Fruit fly (Drosophila melanogaster): ENCODE results near the gene Alg10.
A peak's percentile ranks its signal among the peaks of the same experiment; 100 is the strongest.

Gene Alg10

dm6 chr3L:11155380-11155779 lies 9.4 kb upstream of the Alg10 start (continued):
- TF ChIP-seq Hr78 (GFP tag; optimal IDR thresholded peaks at IDR 0.05): no peak
- TF ChIP-seq Trl (optimal IDR thresholded peaks at IDR 0.05): no peak
- no peak for TF ChIP-seq Trl (GFP tag; optimal IDR thresholded peaks at IDR 0.05)
- no peak for TF ChIP-seq cg (GFP tag; optimal IDR thresholded peaks at IDR 0.05)
- TF ChIP-seq CG4328 (GFP tag; optimal IDR thresholded peaks at IDR 0.05): no peak
- no peak for TF ChIP-seq TFAM (GFP tag; optimal IDR thresholded peaks at IDR 0.05)
- no peak for TF ChIP-seq CG9727 (GFP tag; optimal IDR thresholded peaks at IDR 0.05)
- no peak for TF ChIP-seq CG1233 (GFP tag; optimal IDR thresholded peaks at IDR 0.05)
- no peak for TF ChIP-seq Lhr (GFP tag; optimal IDR thresholded peaks at IDR 0.05)
- TF ChIP-seq rib (GFP tag; IDR thresholded peaks at IDR 0.05): no peak
- TF ChIP-seq otp (GFP tag; IDR thresholded peaks at IDR 0.05): no peak
- no peak for TF ChIP-seq CG17361 (GFP tag; IDR thresholded peaks at IDR 0.05)
- no peak for TF ChIP-seq CG15073 (GFP tag; optimal IDR thresholded peaks at IDR 0.05)
- TF ChIP-seq Awh (GFP tag; IDR thresholded peaks at IDR 0.05): peak; percentile 33; the same call in 1 of the 2 replicates
- TF ChIP-seq ssp (GFP tag; IDR thresholded peaks at IDR 0.05): peak; percentile 23; the same call in 1 of the 2 replicates
- no peak for TF ChIP-seq Lpt (GFP tag; optimal IDR thresholded peaks at IDR 0.05)
- no peak for TF ChIP-seq maf-S (GFP tag; optimal IDR thresholded peaks at IDR 0.05)
- TF ChIP-seq chif (GFP tag; optimal IDR thresholded peaks at IDR 0.05): peak in 1 of 2 experiments; percentile 36
- no peak for TF ChIP-seq Optix (GFP tag; IDR thresholded peaks at IDR 0.05)
- 0 out of 2 replicates have a peak, but pooled peaks have one; percentile 13 for TF ChIP-seq Ptx1 (GFP tag; IDR thresholded peaks at IDR 0.05)
- no peak for TF ChIP-seq fd96Cb (tag; optimal IDR thresholded peaks at IDR 0.05)
- TF ChIP-seq gsb (GFP tag; IDR thresholded peaks at IDR 0.05): no peak
- TF ChIP-seq CG11398 (GFP tag; optimal IDR thresholded peaks at IDR 0.05): no peak
- no peak for TF ChIP-seq CG3726 (GFP tag; IDR thresholded peaks at IDR 0.05)
- no peak for TF ChIP-seq CG2129 (GFP tag; IDR thresholded peaks at IDR 0.05; ENCODE audit: partially characterized antibody)
- no peak for TF ChIP-seq hbn (GFP tag; IDR thresholded peaks at IDR 0.05; ENCODE audit: partially characterized antibody)
- no peak for TF ChIP-seq Vsx1 (GFP tag; optimal IDR thresholded peaks at IDR 0.05)
- TF ChIP-seq Mrtf (GFP tag; IDR thresholded peaks at IDR 0.05): no peak
- TF ChIP-seq CG3163 (GFP tag; optimal IDR thresholded peaks at IDR 0.05): no peak
- no peak for TF ChIP-seq Gug (GFP tag; IDR thresholded peaks at IDR 0.05)
- no peak for TF ChIP-seq zen (tag; optimal IDR thresholded peaks at IDR 0.05)
- TF ChIP-seq CG1602 (GFP tag; optimal IDR thresholded peaks at IDR 0.05): no peak
- 0 out of 2 replicates have a peak, but pooled peaks have one; percentile 19 for TF ChIP-seq CG10321 (GFP tag; IDR thresholded peaks at IDR 0.05)
- TF ChIP-seq CG12391 (tag; optimal IDR thresholded peaks at IDR 0.05): peak; percentile 15
- peak; percentile 36; the same call in 2 of the 3 replicates for TF ChIP-seq row (GFP tag; IDR thresholded peaks at IDR 0.05)
- TF ChIP-seq BtbVII (GFP tag; optimal IDR thresholded peaks at IDR 0.05): no peak
- TF ChIP-seq CG6175 (GFP tag; IDR thresholded peaks at IDR 0.05): no peak
- no peak for TF ChIP-seq BEAF-32 (GFP tag; optimal IDR thresholded peaks at IDR 0.05)
- no peak for TF ChIP-seq CG13296 (GFP tag; optimal IDR thresholded peaks at IDR 0.05)
- TF ChIP-seq kah (GFP tag; optimal IDR thresholded peaks at IDR 0.05): no peak
- no peak for TF ChIP-seq lilli (GFP tag; optimal IDR thresholded peaks at IDR 0.05)
- TF ChIP-seq CG13775 (GFP tag; optimal IDR thresholded peaks at IDR 0.05): no peak
- no peak for TF ChIP-seq inv (GFP tag; IDR thresholded peaks at IDR 0.05; ENCODE audit: partially characterized antibody)
- TF ChIP-seq mirr (GFP tag; optimal IDR thresholded peaks at IDR 0.05): no peak
- no peak for TF ChIP-seq CG14710 (tag; optimal IDR thresholded peaks at IDR 0.05)
- no peak; the same call in 1 of the 2 replicates for TF ChIP-seq slbo (GFP tag; IDR thresholded peaks at IDR 0.05)
- TF ChIP-seq Dp (GFP tag; optimal IDR thresholded peaks at IDR 0.05): no peak
- TF ChIP-seq CG13424 (tag; optimal IDR thresholded peaks at IDR 0.05): no peak
- TF ChIP-seq so (GFP tag; IDR thresholded peaks at IDR 0.05): peak; percentile 54; the same call in 1 of the 3 replicates
- no peak for TF ChIP-seq sqz (GFP tag; optimal IDR thresholded peaks at IDR 0.05)
- TF ChIP-seq bigmax (GFP tag; optimal IDR thresholded peaks at IDR 0.05): no peak
- TF ChIP-seq Drgx (GFP tag; IDR thresholded peaks at IDR 0.05): peak; percentile 78

All from whole organism, embryonic.